Fruit fly (Drosophila melanogaster): ENCODE data around the gene CG44521.

Gene CG44521

dm6 chr3L:5731639-5732038, 18.5 kb downstream of the CG44521 start:
- TF ChIP-seq crol (GFP tag; IDR thresholded peaks at IDR 0.05) (peak; percentile 51; the same call in 1 of the 2 replicates), abd-A (tag; optimal IDR thresholded peaks at IDR 0.05) (peak; percentile 72), Hr39 (optimal IDR thresholded peaks at IDR 0.05) (no peak), Sin3A (optimal IDR thresholded peaks at IDR 0.05) (no peak), shn (GFP tag; optimal IDR thresholded peaks at IDR 0.05) (no peak), Oli (tag; optimal IDR thresholded peaks at IDR 0.05) (no peak), nerfin-2 (GFP tag; IDR thresholded peaks at IDR 0.05; ENCODE audit: partially characterized antibody) (no peak), Ssrp (tag; optimal IDR thresholded peaks at IDR 0.05) (no peak), fu2 (GFP tag; optimal IDR thresholded peaks at IDR 0.05) (no peak)

- TF ChIP-seq amos (GFP tag; IDR thresholded peaks at IDR 0.05; ENCODE audit: partially characterized antibody) (peak; percentile 59), Rfx (GFP tag; IDR thresholded peaks at IDR 0.05) (peak; percentile 66), CG17829 (tag; optimal IDR thresholded peaks at IDR 0.05) (peak; percentile 59), CG31441 (GFP tag; IDR thresholded peaks at IDR 0.05) (0 out of 2 replicates have a peak, but pooled peaks have one; percentile 26), tna (GFP tag; IDR thresholded peaks at IDR 0.05; ENCODE audit: partially characterized antibody) (no peak), NfI (GFP tag; optimal IDR thresholded peaks at IDR 0.05) (peak; percentile 14), dan (GFP tag; IDR thresholded peaks at IDR 0.05) (no peak), CG17912 (GFP tag; optimal IDR thresholded peaks at IDR 0.05) (peak; percentile 57), trem (tag; optimal IDR thresholded peaks at IDR 0.05) (peak; percentile 74), vfl (GFP tag; optimal IDR thresholded peaks at IDR 0.05) (no peak), Sry-δ (GFP tag; optimal IDR thresholded peaks at IDR 0.05) (peak; percentile 19), CG7839 (tag; optimal IDR thresholded peaks at IDR 0.05) (no peak), Mrtf (GFP tag; IDR thresholded peaks at IDR 0.05) (no peak), CG10267 (tag; optimal IDR thresholded peaks at IDR 0.05) (peak; percentile 35), CG15514 (GFP tag; optimal IDR thresholded peaks at IDR 0.05) (peak; percentile 57), CG13287 (GFP tag; IDR thresholded peaks at IDR 0.05; ENCODE audit: partially characterized antibody) (peak; percentile 46; the same call in 1 of the 2 replicates), HmgD (GFP tag; optimal IDR thresholded peaks at IDR 0.05) (peak; percentile 25), slbo (GFP tag; IDR thresholded peaks at IDR 0.05) (no peak), Nf-YC (tag; optimal IDR thresholded peaks at IDR 0.05) (peak; percentile 29), CG42726 (GFP tag; IDR thresholded peaks at IDR 0.05; ENCODE audit: partially characterized antibody) (peak; percentile 64), Myb (GFP tag; optimal IDR thresholded peaks at IDR 0.05) (peak; percentile 96), CG9932 (GFP tag; IDR thresholded peaks at IDR 0.05) (no peak; the same call in 1 of the 2 replicates), CG15601 (tag; optimal IDR thresholded peaks at IDR 0.05) (peak; percentile 17), crp (GFP tag; optimal IDR thresholded peaks at IDR 0.05) (peak in 1 of 2 experiments; percentile 16), stwl (tag; optimal IDR thresholded peaks at IDR 0.05) (peak; percentile 93), CG2116 (GFP tag; optimal IDR thresholded peaks at IDR 0.05) (peak; percentile 60), Mad (GFP tag; optimal IDR thresholded peaks at IDR 0.05) (peak; percentile 25), lilli (GFP tag; optimal IDR thresholded peaks at IDR 0.05) (no peak), Opbp (GFP tag; IDR thresholded peaks at IDR 0.05; ENCODE audit: partially characterized antibody) (peak; percentile 47; the same call in 1 of the 3 replicates), insv (GFP tag; optimal IDR thresholded peaks at IDR 0.05) (peak in 1 of 2 experiments; percentile 27), ci (GFP tag; IDR thresholded peaks at IDR 0.05) (0 out of 3 replicates have a peak, but pooled peaks have one; percentile 27), Max (GFP tag; optimal IDR thresholded peaks at IDR 0.05) (peak; percentile 7), Chrac-16 (GFP tag; optimal IDR thresholded peaks at IDR 0.05) (peak; percentile 13), Poxn (GFP tag; IDR thresholded peaks at IDR 0.05) (no peak), CTCF (GFP tag; optimal IDR thresholded peaks at IDR 0.05) (peak; percentile 97), NFAT (GFP tag; IDR thresholded peaks at IDR 0.05) (peak; percentile 80), Ets97D (GFP tag; optimal IDR thresholded peaks at IDR 0.05) (peak; percentile 66), CG3847 (GFP tag; IDR thresholded peaks at IDR 0.05) (peak; percentile 65), Bgb (GFP tag; IDR thresholded peaks at IDR 0.05; ENCODE audit: partially characterized antibody) (peak; percentile 20; the same call in 1 of the 2 replicates), CG12391 (tag; optimal IDR thresholded peaks at IDR 0.05) (peak; percentile 30)
Measured at dm6 chr3L:5749616-5750336, 36.6 kb downstream of the CG44521 start.

All from whole organism, embryonic.